Worm (Caenorhabditis elegans) whole organism, L3 larva: ENCODE results near the gene F09A5.3.

Experiments
- aly-2 ChIP-seq: fragments of 150-350 bp; optimal IDR thresholded peaks from 2 replicates; lab custom pipeline; 2014; ENCODE audit warnings: missing biosample characterization, missing genetic modification characterization
- egl-27 ChIP-seq: sonication (generic microtip); optimal IDR thresholded peaks from 4 replicates; lab custom pipeline; 2017; ENCODE audit warnings: missing biosample characterization, missing genetic modification reagents, missing genetic modification characterization
- egl-5 ChIP-seq: fragments of 150-350 bp; optimal IDR thresholded peaks from 2 replicates; lab custom pipeline; 2017; ENCODE audit warnings: missing biosample characterization, missing genetic modification reagents, missing genetic modification characterization, inconsistent platforms
- elt-2 ChIP-seq: sonication (generic microtip); optimal IDR thresholded peaks from 2 replicates; lab custom pipeline; 2016; ENCODE audit warnings: missing genetic modification reagents, mild to moderate bottlenecking, missing genetic modification characterization, missing compliant biosample characterization
- fkh-10 ChIP-seq: sonication (generic microtip); optimal IDR thresholded peaks from 2 replicates; lab custom pipeline; 2017; ENCODE audit warnings: missing biosample characterization, missing genetic modification reagents, missing genetic modification characterization
- lin-15B ChIP-seq: fragments of 150-350 bp; optimal IDR thresholded peaks from 2 replicates; lab custom pipeline; 2014; ENCODE audit warnings: missing biosample characterization, missing genetic modification characterization
- mdl-1 ChIP-seq: fragments of 150-350 bp; optimal IDR thresholded peaks from 2 replicates; lab custom pipeline; 2014; ENCODE audit warnings: missing biosample characterization, missing genetic modification characterization
- nfya-1 ChIP-seq: sonication (generic microtip); optimal IDR thresholded peaks from 2 replicates; lab custom pipeline; 2017; ENCODE audit warnings: missing genetic modification characterization, mild to moderate bottlenecking, missing compliant biosample characterization, antibody characterized with exemption, moderate library complexity; ENCODE audit not compliant: insufficient read depth
- nhr-28 ChIP-seq: fragments of 150-350 bp; optimal IDR thresholded peaks from 2 replicates; lab custom pipeline; 2014; ENCODE audit warnings: missing biosample characterization, missing genetic modification characterization
- ztf-11 ChIP-seq: fragments of 150-350 bp; optimal IDR thresholded peaks from 2 replicates; lab custom pipeline; 2014; ENCODE audit warnings: missing biosample characterization, missing genetic modification characterization

The F09A5.3 gene

ce11 chrX:13200312-13200711 lies 58.9 kb downstream of the F09A5.3 start:
- no peak for TF ChIP-seq egl-27 (tag; lab: Kevin White, UChicago)
- TF ChIP-seq egl-5 (tag; lab: Kevin White, UChicago) = peak; percentile 69

ce11 chrX:13201401-13201800 lies 60.0 kb downstream of the F09A5.3 start, which contains the start of gene unc-9:
TSS of gene unc-9 (plus strand) at chrX:13201770.
- peak; percentile 67 for TF ChIP-seq fkh-10 (GFP tag; lab: Kevin White, UChicago)
- no peak for TF ChIP-seq lin-15B (tag; lab: Kevin White, UChicago)

- TF ChIP-seq nfya-1 (tag; lab: Kevin White, UChicago) (no peak), elt-2 (no peak), ztf-11 (tag; lab: Kevin White, UChicago) (no peak), mdl-1 (no peak), aly-2 (no peak), lin-15B (tag; lab: Kevin White, UChicago) (no peak), nhr-28 (tag; lab: Kevin White, UChicago) (no peak)
- TF ChIP-seq, all 47 proteins: peak for 0
Measured at ce11 chrX:13202312-13202711, 60.9 kb downstream of the F09A5.3 start.
